Worm (Caenorhabditis elegans): ENCODE measurements around the gene ifg-1.

Gene ifg-1

DNA sequence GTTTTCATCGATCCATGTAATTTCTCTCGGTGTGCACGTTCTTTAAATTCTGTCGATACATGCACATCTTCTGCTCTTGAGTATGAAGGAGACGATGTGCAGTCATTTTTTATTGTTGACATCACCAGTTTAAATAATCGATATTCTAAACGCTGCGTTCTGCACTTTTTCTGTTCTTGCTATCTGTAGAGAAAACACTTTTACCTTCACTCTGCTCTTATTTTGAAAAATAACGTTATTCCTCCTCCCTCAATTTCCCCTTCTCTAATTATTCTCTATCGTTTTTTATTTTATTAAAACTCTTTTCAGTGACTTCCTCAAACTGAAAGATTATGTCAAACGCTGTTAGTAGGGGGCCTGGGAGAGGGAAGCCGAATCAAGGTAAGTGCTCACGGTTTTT, at the start of gene ifg-1:
ifg-1 (plus strand) TSS at position 301 of the 400 bp plus-strand sequence.
- no peak for TF ChIP-seq unc-39 (tag; optimal IDR thresholded peaks at IDR 0.05)
- no peak for TF ChIP-seq zag-1 (tag; optimal IDR thresholded peaks at IDR 0.05)
- TF ChIP-seq mxl-3 (GFP tag; optimal IDR thresholded peaks at IDR 0.05) = no peak

DNA sequence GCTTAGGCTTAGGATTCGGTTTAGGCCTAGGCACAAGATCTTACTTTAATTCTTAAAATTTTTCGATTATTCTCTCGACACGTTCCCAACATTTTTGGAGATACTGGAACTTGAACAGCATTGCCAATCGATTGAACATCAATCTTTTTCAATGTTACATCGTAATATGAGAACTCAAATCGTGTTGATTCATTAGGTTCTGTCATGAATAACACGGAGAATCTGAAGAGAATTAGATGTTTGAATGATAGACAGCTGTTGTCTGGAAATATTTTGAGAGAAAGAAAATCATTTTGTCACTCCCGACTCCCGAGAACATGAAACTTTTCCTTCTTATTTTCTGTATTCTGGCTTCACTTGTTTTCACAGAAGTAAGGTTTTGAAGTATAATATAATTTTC, 47.7 kb upstream of the ifg-1 start, which contains the start of gene T05C12.15:
T05C12.15 (plus strand) TSS at position 301 of the 400 bp plus-strand sequence.
- TF ChIP-seq lir-3 (tag; optimal IDR thresholded peaks at IDR 0.05) (no peak), pqm-1 (tag; optimal IDR thresholded peaks at IDR 0.05) (no peak), lin-39 (tag; optimal IDR thresholded peaks at IDR 0.05) (no peak), snpc-4 (tag; optimal IDR thresholded peaks at IDR 0.05) (no peak), ctbp-1 (GFP tag; IDR thresholded peaks at IDR 0.05) (no peak), hlh-30 (tag; optimal IDR thresholded peaks at IDR 0.05; ENCODE audit: insufficient read depth) (no peak), mxl-2 (GFP tag; conservative IDR thresholded peaks at IDR 0.05) (no peak), ceh-62 (tag; optimal IDR thresholded peaks at IDR 0.05) (no peak), vab-7 (GFP tag; IDR thresholded peaks at IDR 0.05) (no peak), lsy-2 (tag; optimal IDR thresholded peaks at IDR 0.05) (no peak), lin-15B (tag; optimal IDR thresholded peaks at IDR 0.05) (no peak), daf-16 (GFP tag; optimal IDR thresholded peaks at IDR 0.05) (no peak), daf-16 (tag; optimal IDR thresholded peaks at IDR 0.05) (no peak), mdt-29 (GFP tag; IDR thresholded peaks at IDR 0.05) (no peak), ceh-20 (GFP tag; IDR thresholded peaks at IDR 0.05) (no peak), arid-1 (GFP tag; conservative IDR thresholded peaks at IDR 0.05) (no peak), ceh-28 (tag; optimal IDR thresholded peaks at IDR 0.05) (no peak), dmd-6 (GFP tag; IDR thresholded peaks at IDR 0.05) (no peak), daf-12 (tag; optimal IDR thresholded peaks at IDR 0.05) (no peak), lin-38 (GFP tag; IDR thresholded peaks at IDR 0.05) (no peak)

DNA sequence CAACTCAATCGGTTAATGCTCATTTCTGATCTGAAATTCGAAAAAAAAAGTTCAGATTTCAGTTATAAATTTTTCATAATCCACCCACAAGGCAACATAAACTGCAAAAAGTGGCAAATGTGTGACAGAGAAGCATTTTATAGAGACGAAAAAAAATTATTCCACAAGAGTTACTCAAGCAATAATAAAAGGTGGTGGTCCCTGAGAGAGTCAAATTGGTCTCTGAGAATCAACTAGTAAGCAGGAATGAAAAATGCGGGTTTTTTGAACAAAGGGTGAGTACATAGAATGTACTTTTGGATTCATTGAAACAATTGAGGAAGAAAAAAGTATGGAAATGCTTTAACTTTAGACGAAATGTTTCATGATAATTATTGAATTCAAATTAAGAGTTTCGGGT, 46.6 kb upstream of the ifg-1 start, which contains the start of gene T05C12.11:
T05C12.11 (minus strand) TSS at position 101 of the 400 bp plus-strand sequence.
- TF ChIP-seq mxl-3 (GFP tag; optimal IDR thresholded peaks at IDR 0.05) = no peak

- TF ChIP-seq hmg-1.1 (GFP tag; IDR thresholded peaks at IDR 0.05) (no peak), madf-5 (GFP tag; IDR thresholded peaks at IDR 0.05) (no peak), cey-2 (tag; optimal IDR thresholded peaks at IDR 0.05; ENCODE audit: borderline replicate concordance, insufficient read depth) (no peak), Y5F2A.4 (GFP tag; optimal IDR thresholded peaks at IDR 0.05) (no peak), lsy-2 (tag; optimal IDR thresholded peaks at IDR 0.05) (no peak), mxl-2 (GFP tag; conservative IDR thresholded peaks at IDR 0.05) (no peak), daf-8 (GFP tag; IDR thresholded peaks at IDR 0.05) (no peak), dmd-6 (GFP tag; IDR thresholded peaks at IDR 0.05) (no peak), aha-1 (tag) (no peak)
These were observed 43.6 kb upstream of the ifg-1 start, which contains the start of the genes decr-1.3 and T05C12.1 for ce11 chrII:8173449-8173848. decr-1.3 (minus strand) TSS chrII:8173549. T05C12.1 (plus strand) TSS chrII:8173680.

DNA sequence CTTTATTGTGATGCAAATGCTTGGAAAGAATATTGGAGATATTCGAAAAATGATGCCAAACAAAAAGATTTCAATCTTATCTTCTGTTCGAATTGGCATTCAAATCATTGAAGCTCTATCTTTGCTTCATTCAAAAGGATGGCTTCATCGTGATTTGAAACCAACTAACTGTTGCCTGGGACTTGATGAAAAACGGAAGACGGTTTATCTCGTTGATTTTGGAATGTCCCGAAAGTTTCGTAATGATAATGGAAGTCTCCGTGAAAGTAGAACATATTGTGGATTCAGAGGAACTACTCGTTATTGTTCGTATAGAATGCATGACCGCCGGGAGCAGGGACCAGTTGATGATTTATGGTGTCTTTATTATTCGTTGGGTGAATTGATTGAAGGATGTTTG, 42.9 kb upstream of the ifg-1 start:
- no peak for TF ChIP-seq nhr-77 (tag; optimal IDR thresholded peaks at IDR 0.05)
- peak in 1 of 2 experiments; percentile 91 for TF ChIP-seq unc-62 (GFP tag; optimal IDR thresholded peaks at IDR 0.05 in 1 of 2)
- no peak for TF ChIP-seq unc-62 (tag; optimal IDR thresholded peaks at IDR 0.05)
- no peak for TF ChIP-seq zip-2 (tag; optimal IDR thresholded peaks at IDR 0.05)

- TF ChIP-seq skn-1 (tag; optimal IDR thresholded peaks at IDR 0.05) = no peak
These were observed 39.9 kb upstream of the ifg-1 start, which contains the start of gene acr-14 for ce11 chrII:8177095-8177494. acr-14 (minus strand) TSS chrII:8177195.
